Worm (Caenorhabditis elegans) whole organism, L4 larva: ENCODE measurements around the gene F14E5.8.

Experiments used
- ama-1 ChIP-seq: fragments of 150-350 bp; optimal IDR thresholded peaks from 2 replicates; lab custom pipeline; 2014; ENCODE audit warnings: inconsistent platforms, mixed read lengths
- nhr-28 ChIP-seq: fragments of 150-350 bp; optimal IDR thresholded peaks from 2 replicates; lab custom pipeline; 2014; ENCODE audit warnings: missing biosample characterization, missing genetic modification characterization

ce11 chrII:8404748-8405147 lies 15.2 kb upstream of the F14E5.8 start, which contains the start of gene skpo-1:
- TF ChIP-seq ama-1 (lab: Kevin White, UChicago) (no peak), nhr-28 (tag; lab: Kevin White, UChicago) (no peak)
